Fruit fly (Drosophila melanogaster) whole organism, embryonic: Measurements from ENCODE around the gene CG31287.

Experiments used
- ATbp ChIP-seq: fragments of 200-800 bp; sonication (Bioruptor generic); optimal IDR thresholded peaks from 2 replicates; lab custom pipeline; 2017; ENCODE audit warnings: missing biosample characterization, mild to moderate bottlenecking, missing genetic modification characterization, missing genetic modification reagents
- Aef1 ChIP-seq: fragments of 200-800 bp; sonication (Bioruptor generic); IDR thresholded peaks from 3 replicates; pipeline ENCODE4 v1.3.6; 2022; ENCODE audit warnings: missing biosample characterization, missing genetic modification characterization
- Bgb ChIP-seq: fragments of 200-800 bp; sonication (Bioruptor generic); IDR thresholded peaks from 2 replicates; pipeline ENCODE4 v1.3.6; 2022; ENCODE audit warnings: missing biosample characterization, missing genetic modification characterization; ENCODE audit not compliant: partially characterized antibody
- CG10979 ChIP-seq: fragments of 200-800 bp; sonication (Bioruptor generic); optimal IDR thresholded peaks from 2 replicates; lab custom pipeline; 2018; ENCODE audit warnings: missing biosample characterization, mild to moderate bottlenecking, missing genetic modification characterization, moderate library complexity
- CG11456 ChIP-seq: fragments of 200-800 bp; sonication (Bioruptor generic); IDR thresholded peaks from 3 replicates; pipeline ENCODE4 v1.3.6; 2022; ENCODE audit warnings: missing biosample characterization, missing genetic modification characterization
- CG13424 ChIP-seq: fragments of 200-800 bp; sonication (Bioruptor generic); optimal IDR thresholded peaks from 2 replicates; lab custom pipeline; 2019; ENCODE audit warnings: missing biosample characterization, mild to moderate bottlenecking, missing genetic modification characterization, moderate library complexity
- CG13624 ChIP-seq: fragments of 200-800 bp; sonication (Bioruptor generic); optimal IDR thresholded peaks from 2 replicates; lab custom pipeline; 2016; ENCODE audit warnings: missing biosample characterization, missing genetic modification characterization
- CG17568 ChIP-seq: fragments of 200-800 bp; sonication (Bioruptor generic); optimal IDR thresholded peaks from 2 replicates; lab custom pipeline; 2018; ENCODE audit warnings: missing biosample characterization, mild to moderate bottlenecking, missing genetic modification characterization, moderate library complexity
- CG18476 ChIP-seq: fragments of 200-800 bp; sonication (Bioruptor generic); optimal IDR thresholded peaks from 2 replicates; lab custom pipeline; 2016; ENCODE audit warnings: missing biosample characterization, mild to moderate bottlenecking, missing genetic modification characterization
- CG18764 ChIP-seq: fragments of 200-800 bp; sonication (Bioruptor generic); optimal IDR thresholded peaks from 3 replicates; lab custom pipeline; 2016; ENCODE audit warnings: missing biosample characterization, missing genetic modification characterization
- CG2120 ChIP-seq: fragments of 200-800 bp; sonication (Bioruptor generic); optimal IDR thresholded peaks from 3 replicates; lab custom pipeline; 2016; ENCODE audit warnings: missing biosample characterization, missing genetic modification characterization
- CG2199 ChIP-seq: fragments of 200-800 bp; sonication (Bioruptor generic); IDR thresholded peaks from 3 replicates; pipeline ENCODE4 v1.3.6; 2022; ENCODE audit warnings: missing biosample characterization, missing genetic modification characterization
- CG31365 ChIP-seq: fragments of 200-800 bp; sonication (Bioruptor generic); optimal IDR thresholded peaks from 2 replicates; lab custom pipeline; 2018; ENCODE audit warnings: missing biosample characterization, mild to moderate bottlenecking, missing genetic modification characterization
- CG31441 ChIP-seq: fragments of 200-800 bp; sonication (Bioruptor generic); IDR thresholded peaks from 2 replicates; pipeline ENCODE4 v1.3.6; 2022; ENCODE audit warnings: missing biosample characterization, missing genetic modification characterization
- CG33557 ChIP-seq: fragments of 200-800 bp; sonication (Bioruptor generic); optimal IDR thresholded peaks from 2 replicates; lab custom pipeline; 2019; ENCODE audit warnings: missing biosample characterization, mild to moderate bottlenecking, missing genetic modification characterization, moderate library complexity
- CG34422 ChIP-seq: fragments of 200-800 bp; sonication (Bioruptor generic); IDR thresholded peaks from 3 replicates; pipeline ENCODE4 v1.3.6; 2022; ENCODE audit warnings: missing biosample characterization, missing genetic modification characterization
- CG3726 ChIP-seq: fragments of 200-800 bp; sonication (Bioruptor generic); IDR thresholded peaks from 3 replicates; pipeline ENCODE4, ENCODE4 v1.3.6; 2022; ENCODE audit warnings: missing biosample characterization, missing genetic modification characterization
- CG3838 ChIP-seq: fragments of 200-800 bp; sonication (Bioruptor generic); optimal IDR thresholded peaks from 3 replicates; lab custom pipeline; 2016; ENCODE audit warnings: missing biosample characterization, missing genetic modification characterization
- CG4282 ChIP-seq: fragments of 200-800 bp; sonication (Bioruptor generic); optimal IDR thresholded peaks from 2 replicates; lab custom pipeline; 2016; ENCODE audit warnings: missing biosample characterization, missing genetic modification characterization
- CG4707 ChIP-seq: fragments of 200-800 bp; sonication (Bioruptor generic); optimal IDR thresholded peaks from 2 replicates; lab custom pipeline; 2018; ENCODE audit warnings: missing biosample characterization, mild to moderate bottlenecking, missing genetic modification characterization, moderate library complexity
- CG8089 ChIP-seq: fragments of 200-800 bp; sonication (Bioruptor generic); optimal IDR thresholded peaks from 3 replicates; lab custom pipeline; 2016; ENCODE audit warnings: missing biosample characterization, missing genetic modification characterization
- E2f2 ChIP-seq: fragments of 200-800 bp; sonication (Bioruptor generic); IDR thresholded peaks from 2 replicates; pipeline ENCODE4 v1.3.6; 2022; ENCODE audit warnings: missing biosample characterization, missing genetic modification characterization
- ERR ChIP-seq: fragments of 200-800 bp; sonication (Bioruptor generic); optimal IDR thresholded peaks from 2 replicates; lab custom pipeline; 2016; ENCODE audit warnings: missing biosample characterization, missing genetic modification characterization
- Hsf ChIP-seq: fragments of 200-800 bp; sonication (Bioruptor generic); optimal IDR thresholded peaks from 3 replicates; lab custom pipeline; 2016; ENCODE audit warnings: missing biosample characterization, missing genetic modification characterization
- Mad ChIP-seq: fragments of 200-800 bp; sonication (Bioruptor generic); optimal IDR thresholded peaks from 2 replicates; lab custom pipeline; 2016; ENCODE audit warnings: missing biosample characterization, missing genetic modification characterization
- Ptx1 ChIP-seq: fragments of 200-800 bp; sonication (Bioruptor generic); IDR thresholded peaks from 2 replicates; pipeline ENCODE4 v1.3.6; 2022; ENCODE audit warnings: missing biosample characterization, missing genetic modification characterization
- Rfx ChIP-seq: fragments of 200-800 bp; sonication (Bioruptor generic); IDR thresholded peaks from 2 replicates; pipeline ENCODE4 v1.3.6; 2022; ENCODE audit warnings: missing biosample characterization, missing genetic modification characterization
- Side ChIP-seq: fragments of 200-800 bp; sonication (Bioruptor generic); optimal IDR thresholded peaks from 2 replicates; lab custom pipeline; 2016; ENCODE audit warnings: missing biosample characterization, missing genetic modification characterization
- Sox100B ChIP-seq: fragments of 200-800 bp; sonication (Bioruptor generic); optimal IDR thresholded peaks from 3 replicates; lab custom pipeline; 2018; ENCODE audit warnings: missing biosample characterization, mild to moderate bottlenecking, missing genetic modification characterization
- Sox102F ChIP-seq: fragments of 200-800 bp; sonication (Bioruptor generic); optimal IDR thresholded peaks from 2 replicates; lab custom pipeline; 2018; ENCODE audit warnings: missing biosample characterization, mild to moderate bottlenecking, missing genetic modification characterization, moderate library complexity
- Sry-β ChIP-seq: fragments of 200-800 bp; sonication (Bioruptor generic); optimal IDR thresholded peaks from 2 replicates; lab custom pipeline; 2018; ENCODE audit warnings: missing biosample characterization, mild to moderate bottlenecking, missing genetic modification characterization, moderate library complexity
- Ssrp ChIP-seq: fragments of 200-800 bp; sonication (Bioruptor generic); optimal IDR thresholded peaks from 2 replicates; lab custom pipeline; 2018; ENCODE audit warnings: missing biosample characterization, mild to moderate bottlenecking, missing genetic modification characterization, moderate library complexity
- Trl ChIP-seq, 3 experiments: fragments of >200 bp in 2 of 3; fragments of 200-800 bp in 1 of 3; sonication (Bioruptor generic) in 1 of 3; optimal IDR thresholded peaks; 2 replicates in 1 of 3; 3 replicates in 2 of 3; lab custom pipeline; 2016 to 2017; ENCODE audit warnings: missing biosample characterization in 1 of 3, missing genetic modification characterization in 1 of 3
- chif ChIP-seq, 2 experiments: fragments of 200-800 bp; sonication (Bioruptor generic); optimal IDR thresholded peaks; 3 replicates each; lab custom pipeline; 2016; ENCODE audit warnings: missing biosample characterization in 2 of 2, missing genetic modification characterization in 2 of 2
- chn ChIP-seq: fragments of 200-800 bp; sonication (Bioruptor generic); optimal IDR thresholded peaks from 2 replicates; lab custom pipeline; 2016; ENCODE audit warnings: missing biosample characterization, missing genetic modification characterization
- crc ChIP-seq: fragments of 200-800 bp; sonication (Bioruptor generic); optimal IDR thresholded peaks from 2 replicates; lab custom pipeline; 2016; ENCODE audit warnings: missing biosample characterization, missing genetic modification characterization
- croc ChIP-seq: fragments of 200-800 bp; sonication (Bioruptor generic); conservative IDR thresholded peaks from 3 replicates; pipeline ENCODE4 v1.3.6; 2022; ENCODE audit warnings: missing biosample characterization, missing genetic modification characterization
- danr ChIP-seq: fragments of 200-800 bp; sonication (Bioruptor generic); IDR thresholded peaks from 2 replicates; pipeline ENCODE4 v1.3.6; 2022; ENCODE audit warnings: missing biosample characterization, missing genetic modification characterization
- dpn ChIP-seq, 2 experiments: fragments of 200-800 bp; sonication (Bioruptor generic); optimal IDR thresholded peaks; 3 replicates each; lab custom pipeline; 2016; ENCODE audit warnings: missing biosample characterization in 2 of 2, missing genetic modification characterization in 2 of 2
- emc ChIP-seq: fragments of 200-800 bp; sonication (Bioruptor generic); optimal IDR thresholded peaks from 2 replicates; lab custom pipeline; 2016; ENCODE audit warnings: missing biosample characterization, missing genetic modification characterization
- gfzf ChIP-seq: fragments of 200-800 bp; sonication (Bioruptor generic); optimal IDR thresholded peaks from 2 replicates; lab custom pipeline; 2016; ENCODE audit warnings: missing biosample characterization, mild to moderate bottlenecking, missing genetic modification characterization, moderate library complexity
- grn ChIP-seq: fragments of 200-800 bp; sonication (Bioruptor generic); optimal IDR thresholded peaks from 3 replicates; lab custom pipeline; 2017; ENCODE audit warnings: missing biosample characterization, missing genetic modification characterization
- ham ChIP-seq: fragments of 200-800 bp; sonication (Bioruptor generic); IDR thresholded peaks from 2 replicates; pipeline ENCODE4 v1.3.6; 2022; ENCODE audit warnings: missing biosample characterization, missing genetic modification characterization
- hb ChIP-seq: fragments of 200-800 bp; sonication (Bioruptor generic); IDR thresholded peaks from 3 replicates; pipeline ENCODE4 v1.3.6; 2022; ENCODE audit warnings: missing biosample characterization, missing genetic modification characterization; ENCODE audit not compliant: partially characterized antibody
- nerfin-1 ChIP-seq: fragments of 200-800 bp; sonication (Bioruptor generic); optimal IDR thresholded peaks from 3 replicates; lab custom pipeline; 2019; ENCODE audit warnings: missing biosample characterization, mild to moderate bottlenecking, missing genetic modification characterization, moderate library complexity
- sd ChIP-seq: fragments of 200-800 bp; sonication (Bioruptor generic); optimal IDR thresholded peaks from 3 replicates; lab custom pipeline; 2018; ENCODE audit warnings: missing biosample characterization, mild to moderate bottlenecking, missing genetic modification characterization, moderate library complexity
- seq ChIP-seq: fragments of 200-800 bp; sonication (Bioruptor generic); IDR thresholded peaks from 2 replicates; pipeline ENCODE4 v1.3.6; 2022; ENCODE audit warnings: missing biosample characterization, missing genetic modification characterization
- shn ChIP-seq: fragments of 200-800 bp; sonication (Bioruptor generic); optimal IDR thresholded peaks from 3 replicates; lab custom pipeline; 2016; ENCODE audit warnings: missing biosample characterization, missing genetic modification characterization
- trem ChIP-seq: fragments of 200-800 bp; optimal IDR thresholded peaks from 3 replicates; lab custom pipeline; 2019; ENCODE audit warnings: missing biosample characterization, mild to moderate bottlenecking, missing genetic modification characterization, moderate library complexity
- vnd ChIP-seq: fragments of 200-800 bp; sonication (Bioruptor generic); IDR thresholded peaks from 3 replicates; pipeline ENCODE4 v1.3.6; 2022; ENCODE audit warnings: missing biosample characterization, missing genetic modification characterization; ENCODE audit not compliant: partially characterized antibody

The CG31287 gene

DNA sequence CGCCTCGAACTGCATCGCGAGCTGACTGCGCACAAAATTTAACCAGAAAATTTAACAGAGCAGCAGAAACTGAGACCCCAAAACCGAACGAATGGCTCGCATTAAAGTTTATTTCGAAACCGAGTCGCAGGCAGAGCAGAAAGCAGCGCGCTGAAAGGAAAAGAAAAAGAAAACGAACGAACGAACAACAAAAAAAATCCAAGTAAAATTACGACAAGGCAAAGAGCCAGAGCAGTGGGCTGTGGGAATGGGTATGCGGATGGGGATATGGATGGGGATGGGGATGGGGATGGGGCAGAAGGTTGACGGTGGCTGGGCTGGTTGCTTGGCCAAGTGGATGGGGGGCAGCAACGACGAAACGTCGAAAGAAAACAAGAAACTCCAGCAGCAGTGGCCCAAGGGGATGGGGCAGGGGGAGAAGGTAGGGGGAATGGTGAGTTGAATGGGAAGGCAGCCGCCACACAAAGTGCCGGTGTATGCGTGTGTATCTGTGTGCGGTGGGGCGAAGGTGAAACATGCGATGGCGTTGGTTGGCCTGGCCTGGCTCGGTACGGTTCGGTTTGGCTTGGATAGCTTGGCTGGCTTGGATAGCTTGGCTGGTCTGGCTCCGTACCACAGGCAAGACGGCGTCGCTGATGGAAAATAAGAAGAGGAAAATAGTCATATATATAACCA is 5.1 kb downstream of the CG31287 start (continued):
- TF ChIP-seq sd = peak; percentile 71
- no peak for TF ChIP-seq Trl (optimal IDR thresholded peaks at IDR 0.05; lab: Kevin White, UChicago)
- TF ChIP-seq Trl (GFP tag; optimal IDR thresholded peaks at IDR 0.05; lab: Kevin White, UChicago) = no peak
- no peak for TF ChIP-seq CG18476 (GFP tag; lab: Kevin White, UChicago)
- no peak for TF ChIP-seq CG8089 (GFP tag; lab: Kevin White, UChicago)
- no peak for TF ChIP-seq crc (GFP tag; lab: Kevin White, UChicago)
- TF ChIP-seq CG3838 (GFP tag; lab: Kevin White, UChicago) = no peak
- TF ChIP-seq danr = no peak
- no peak for TF ChIP-seq nerfin-1 (tag; lab: Kevin White, UChicago)
- TF ChIP-seq vnd = no peak
- TF ChIP-seq croc (GFP tag; lab: Robert Waterston, UW) = no peak
- TF ChIP-seq ATbp = no peak
- TF ChIP-seq Sry-β (GFP tag; lab: Kevin White, UChicago) = no peak
- TF ChIP-seq CG31365 (tag; lab: Kevin White, UChicago) = no peak
- no peak for TF ChIP-seq chif (GFP tag; optimal IDR thresholded peaks at IDR 0.05; lab: Kevin White, UChicago)
- no peak for TF ChIP-seq Ptx1
- no peak for TF ChIP-seq CG31441 (GFP tag; lab: Robert Waterston, UW)
- no peak for TF ChIP-seq CG10979 (tag; lab: Kevin White, UChicago)
- TF ChIP-seq CG33557 = no peak
- TF ChIP-seq gfzf (GFP tag; lab: Kevin White, UChicago) = no peak
- no peak for TF ChIP-seq dpn (GFP tag; optimal IDR thresholded peaks at IDR 0.05; lab: Kevin White, UChicago)
- TF ChIP-seq E2f2 (GFP tag; lab: Robert Waterston, UW) = no peak
- TF ChIP-seq ERR = no peak
- no peak for TF ChIP-seq CG17568 (GFP tag; lab: Kevin White, UChicago)
- no peak for TF ChIP-seq hb (GFP tag; lab: Robert Waterston, UW)
- TF ChIP-seq Mad (GFP tag; lab: Kevin White, UChicago) = no peak
- TF ChIP-seq CG13424 (tag; lab: Kevin White, UChicago) = no peak
- TF ChIP-seq Side = no peak
- peak; percentile 92 for TF ChIP-seq CG2199 (GFP tag; lab: Robert Waterston, UW)
- no peak for TF ChIP-seq CG4282 (GFP tag; lab: Kevin White, UChicago)
- TF ChIP-seq Ssrp (tag; lab: Kevin White, UChicago) = no peak
- no peak for TF ChIP-seq CG4707 (GFP tag; lab: Kevin White, UChicago)
- no peak for TF ChIP-seq CG3726 (GFP tag; lab: Robert Waterston, UW)
- TF ChIP-seq grn (GFP tag; lab: Kevin White, UChicago) = no peak
- no peak for TF ChIP-seq Sox102F
- no peak for TF ChIP-seq Hsf
- TF ChIP-seq trem = peak; percentile 4
- TF ChIP-seq Aef1 (GFP tag; lab: Robert Waterston, UW) = no peak
- TF ChIP-seq ham = no peak
- no peak for TF ChIP-seq Sox100B (GFP tag; lab: Kevin White, UChicago)
- TF ChIP-seq CG13624 (GFP tag; lab: Kevin White, UChicago) = no peak
- TF ChIP-seq chn (GFP tag; lab: Kevin White, UChicago) = no peak
- 0 out of 3 replicates have a peak, but pooled peaks have one; percentile 25 for TF ChIP-seq CG34422
- TF ChIP-seq Bgb (GFP tag; lab: Robert Waterston, UW) = peak; percentile 25; the same call in 1 of the 2 replicates
- TF ChIP-seq Rfx (GFP tag; lab: Robert Waterston, UW) = peak; percentile 58
- TF ChIP-seq seq = no peak
- TF ChIP-seq CG2120 (GFP tag; lab: Kevin White, UChicago) = no peak
- TF ChIP-seq CG11456 (GFP tag; lab: Robert Waterston, UW) = 0 out of 3 replicates have a peak, but pooled peaks have one; percentile 36
- TF ChIP-seq emc = no peak
- TF ChIP-seq shn (GFP tag; lab: Kevin White, UChicago) = no peak
- TF ChIP-seq CG18764 (GFP tag; lab: Kevin White, UChicago) = no peak
